Worm (Caenorhabditis elegans) whole organism, L3 larva: Measurements from ENCODE around the gene F48E8.4.

Source experiments
- R02D3.7 ChIP-seq: fragments of 150-350 bp; optimal IDR thresholded peaks from 2 replicates; lab custom pipeline; 2014; ENCODE audit warnings: missing biosample characterization, missing genetic modification characterization
- ceh-16 ChIP-seq: sonication (generic microtip); optimal IDR thresholded peaks from 2 replicates; lab custom pipeline; 2017; ENCODE audit warnings: missing biosample characterization, missing genetic modification characterization
- ceh-9 ChIP-seq: sonication (generic microtip); optimal IDR thresholded peaks from 2 replicates; lab custom pipeline; 2018; ENCODE audit warnings: missing biosample characterization, missing genetic modification characterization
- fkh-10 ChIP-seq: sonication (generic microtip); optimal IDR thresholded peaks from 2 replicates; lab custom pipeline; 2017; ENCODE audit warnings: missing biosample characterization, missing genetic modification reagents, missing genetic modification characterization
- fos-1 ChIP-seq: fragments of 150-350 bp; optimal IDR thresholded peaks from 2 replicates; lab custom pipeline; 2014; ENCODE audit warnings: missing biosample characterization, missing genetic modification characterization
- hmg-11 ChIP-seq: sonication (generic microtip); optimal IDR thresholded peaks from 2 replicates; lab custom pipeline; 2016; ENCODE audit warnings: missing genetic modification characterization, missing compliant biosample characterization
- lin-15B ChIP-seq: fragments of 150-350 bp; optimal IDR thresholded peaks from 2 replicates; lab custom pipeline; 2014; ENCODE audit warnings: missing biosample characterization, missing genetic modification characterization
- skn-1 ChIP-seq: fragments of 150-350 bp; optimal IDR thresholded peaks from 2 replicates; lab custom pipeline; 2014; ENCODE audit warnings: missing biosample characterization, missing genetic modification characterization
- snpc-4 ChIP-seq: fragments of 150-350 bp; optimal IDR thresholded peaks from 2 replicates; lab custom pipeline; 2014; ENCODE audit warnings: missing biosample characterization, missing genetic modification characterization
- tbx-2 ChIP-seq: sonication (generic microtip); optimal IDR thresholded peaks from 2 replicates; lab custom pipeline; 2016; ENCODE audit warnings: mild to moderate bottlenecking, missing genetic modification characterization, missing compliant biosample characterization
- unc-62 ChIP-seq: fragments of 150-350 bp; sonication (generic microtip); optimal IDR thresholded peaks from 4 replicates; lab custom pipeline; 2014; ENCODE audit warnings: missing biosample characterization, missing genetic modification reagents, missing genetic modification characterization
- ztf-4 ChIP-seq: fragments of 150-350 bp; optimal IDR thresholded peaks from 2 replicates; lab custom pipeline; 2014; ENCODE audit warnings: missing biosample characterization, missing genetic modification characterization

ce11 chrIII:5421406-5421805 is 32.0 kb upstream of the F48E8.4 start:
- TF ChIP-seq ceh-16 (tag; lab: Kevin White, UChicago) (no peak), ceh-9 (no peak), skn-1 (tag; lab: Kevin White, UChicago) (no peak), lin-15B (tag; lab: Kevin White, UChicago) (no peak), R02D3.7 (tag; lab: Kevin White, UChicago) (no peak), ztf-4 (tag; lab: Kevin White, UChicago) (no peak), unc-62 (GFP tag; lab: Kevin White, UChicago) (no peak), hmg-11 (tag; lab: Kevin White, UChicago) (peak; percentile 25), tbx-2 (no peak), fos-1 (no peak), fkh-10 (GFP tag; lab: Kevin White, UChicago) (no peak), snpc-4 (tag; lab: Kevin White, UChicago) (no peak)
